Fruit fly (Drosophila melanogaster) whole organism, prepupa: ENCODE data around the gene Alg2.

Experiments used
- CG11762 ChIP-seq: fragments of 200-800 bp; sonication (Bioruptor generic); optimal IDR thresholded peaks from 3 replicates; lab custom pipeline; 2016; ENCODE audit warnings: missing biosample characterization, missing genetic modification characterization; ENCODE audit not compliant: insufficient read depth
- CG11902 ChIP-seq: fragments of 200-800 bp; sonication (Bioruptor generic); optimal IDR thresholded peaks from 3 replicates; lab custom pipeline; 2016; ENCODE audit warnings: missing biosample characterization, missing genetic modification characterization
- CG15336 ChIP-seq: fragments of 200-800 bp; sonication (Bioruptor generic); IDR thresholded peaks from 2 replicates; pipeline ENCODE4 v1.3.6; 2022; ENCODE audit warnings: missing biosample characterization, missing genetic modification characterization
- CG16779 ChIP-seq: fragments of 200-800 bp; sonication (Bioruptor generic); optimal IDR thresholded peaks from 3 replicates; lab custom pipeline; 2017; ENCODE audit warnings: missing biosample characterization, mild to moderate bottlenecking, missing genetic modification characterization
- CG3032 ChIP-seq: fragments of 200-800 bp; optimal IDR thresholded peaks from 2 replicates; lab custom pipeline; 2019; ENCODE audit warnings: missing biosample characterization, mild to moderate bottlenecking, missing genetic modification characterization, moderate library complexity
- CG31627 ChIP-seq: fragments of 200-800 bp; sonication (Bioruptor generic); optimal IDR thresholded peaks from 3 replicates; lab custom pipeline; 2016; ENCODE audit warnings: missing biosample characterization, missing genetic modification characterization
- CG32006 ChIP-seq: fragments of 200-800 bp; sonication (Bioruptor generic); optimal IDR thresholded peaks from 3 replicates; lab custom pipeline; 2017; ENCODE audit warnings: missing biosample characterization, mild to moderate bottlenecking, missing genetic modification characterization
- CG34406 ChIP-seq: fragments of 200-800 bp; sonication (Bioruptor generic); optimal IDR thresholded peaks from 3 replicates; lab custom pipeline; 2016; ENCODE audit warnings: missing biosample characterization, missing genetic modification characterization
- CG6276 ChIP-seq: fragments of 200-800 bp; sonication (Bioruptor generic); optimal IDR thresholded peaks from 2 replicates; lab custom pipeline; 2017; ENCODE audit warnings: missing biosample characterization, mild to moderate bottlenecking, missing genetic modification characterization
- CG6808 ChIP-seq: fragments of 200-800 bp; sonication (Bioruptor generic); optimal IDR thresholded peaks from 3 replicates; lab custom pipeline; 2017; ENCODE audit warnings: missing biosample characterization, missing genetic modification characterization, mild to moderate bottlenecking, moderate library complexity, missing genetic modification reagents
- CG6854 ChIP-seq: fragments of 200-800 bp; sonication (Bioruptor generic); optimal IDR thresholded peaks from 2 replicates; lab custom pipeline; 2017; ENCODE audit warnings: missing biosample characterization, mild to moderate bottlenecking, missing genetic modification characterization
- CG7368 ChIP-seq: fragments of 200-800 bp; sonication (Bioruptor generic); optimal IDR thresholded peaks from 3 replicates; lab custom pipeline; 2016; ENCODE audit warnings: missing biosample characterization, missing genetic modification characterization
- CG8119 ChIP-seq: fragments of 200-800 bp; sonication (Bioruptor generic); IDR thresholded peaks from 3 replicates; pipeline ENCODE4 v1.3.6; 2022; ENCODE audit warnings: missing biosample characterization, missing genetic modification characterization
- CG8632 ChIP-seq: fragments of 200-800 bp; sonication (Bioruptor generic); optimal IDR thresholded peaks from 3 replicates; lab custom pipeline; 2016; ENCODE audit warnings: missing biosample characterization, missing genetic modification characterization
- CG9139 ChIP-seq: fragments of 200-800 bp; sonication (Bioruptor generic); optimal IDR thresholded peaks from 3 replicates; lab custom pipeline; 2017; ENCODE audit warnings: missing biosample characterization, mild to moderate bottlenecking, missing genetic modification characterization
- Eip75B ChIP-seq: fragments of 200-800 bp; sonication (Bioruptor generic); optimal IDR thresholded peaks from 3 replicates; lab custom pipeline; 2016; ENCODE audit warnings: missing biosample characterization, missing genetic modification characterization
- Eip93F ChIP-seq: fragments of 200-800 bp; sonication (Bioruptor generic); optimal IDR thresholded peaks from 2 replicates; lab custom pipeline; 2016; ENCODE audit warnings: missing biosample characterization, mild to moderate bottlenecking, missing genetic modification characterization
- Ets96B ChIP-seq: fragments of 200-800 bp; optimal IDR thresholded peaks from 2 replicates; lab custom pipeline; 2019; ENCODE audit warnings: missing biosample characterization, mild to moderate bottlenecking, missing genetic modification characterization, moderate library complexity
- OdsH ChIP-seq: fragments of 200-800 bp; sonication (Bioruptor generic); optimal IDR thresholded peaks from 3 replicates; lab custom pipeline; 2016; ENCODE audit warnings: missing biosample characterization, missing genetic modification characterization
- Sox14 ChIP-seq: fragments of 200-800 bp; sonication (Bioruptor generic); optimal IDR thresholded peaks from 3 replicates; lab custom pipeline; 2016; ENCODE audit warnings: missing biosample characterization, missing genetic modification characterization
- Sox15 ChIP-seq: fragments of 200-800 bp; sonication (Bioruptor generic); optimal IDR thresholded peaks from 3 replicates; lab custom pipeline; 2016; ENCODE audit warnings: missing biosample characterization, missing genetic modification characterization
- achi ChIP-seq: fragments of 200-800 bp; sonication (Bioruptor generic); optimal IDR thresholded peaks from 3 replicates; lab custom pipeline; 2016; ENCODE audit warnings: missing biosample characterization, missing genetic modification characterization
- acj6 ChIP-seq: fragments of 200-800 bp; sonication (Bioruptor generic); optimal IDR thresholded peaks from 3 replicates; lab custom pipeline; 2016; ENCODE audit warnings: missing biosample characterization, missing genetic modification characterization
- cyc ChIP-seq: fragments of 200-800 bp; sonication (Bioruptor generic); optimal IDR thresholded peaks from 3 replicates; lab custom pipeline; 2016; ENCODE audit warnings: missing biosample characterization, missing genetic modification characterization
- dsx ChIP-seq: fragments of 200-800 bp; optimal IDR thresholded peaks from 3 replicates; lab custom pipeline; 2019; ENCODE audit warnings: missing biosample characterization, mild to moderate bottlenecking, missing genetic modification characterization, moderate library complexity; ENCODE audit not compliant: poor library complexity, severe bottlenecking
- eg ChIP-seq: fragments of 200-800 bp; sonication (Bioruptor generic); IDR thresholded peaks from 3 replicates; pipeline ENCODE4 v1.3.6; 2022; ENCODE audit warnings: missing biosample characterization, missing genetic modification characterization
- esn ChIP-seq: fragments of 200-800 bp; sonication (Bioruptor generic); optimal IDR thresholded peaks from 2 replicates; lab custom pipeline; 2016; ENCODE audit warnings: missing biosample characterization, mild to moderate bottlenecking, missing genetic modification characterization, moderate library complexity
- fkh ChIP-seq: fragments of 200-800 bp; sonication (Bioruptor generic); optimal IDR thresholded peaks from 3 replicates; lab custom pipeline; 2017; ENCODE audit warnings: missing biosample characterization, mild to moderate bottlenecking, missing genetic modification characterization, moderate library complexity
- lz ChIP-seq: fragments of 200-800 bp; sonication (Bioruptor generic); optimal IDR thresholded peaks from 3 replicates; lab custom pipeline; 2016; ENCODE audit warnings: missing biosample characterization, missing genetic modification characterization
- pdm3 ChIP-seq: fragments of 200-800 bp; sonication (Bioruptor generic); optimal IDR thresholded peaks from 3 replicates; lab custom pipeline; 2016; ENCODE audit warnings: missing biosample characterization, missing genetic modification characterization
- salr ChIP-seq, 2 experiments: fragments of 200-800 bp; sonication (Bioruptor generic); optimal IDR thresholded peaks; 3 replicates each; lab custom pipeline; 2016 to 2018; ENCODE audit warnings: missing biosample characterization in 2 of 2, missing genetic modification characterization in 2 of 2, mild to moderate bottlenecking in 1 of 2
- spab ChIP-seq: fragments of 200-800 bp; sonication (Bioruptor generic); optimal IDR thresholded peaks from 2 replicates; lab custom pipeline; 2017; ENCODE audit warnings: missing biosample characterization, mild to moderate bottlenecking, missing genetic modification characterization, missing genetic modification reagents
- ss ChIP-seq, 2 experiments: fragments of 200-800 bp; sonication (Bioruptor generic); optimal IDR thresholded peaks; 2 replicates in 1 of 2; 3 replicates in 1 of 2; lab custom pipeline; 2017 to 2018; ENCODE audit warnings: mild to moderate bottlenecking in 2 of 2, missing biosample characterization in 2 of 2, missing genetic modification characterization in 2 of 2, moderate library complexity in 1 of 2
- topi ChIP-seq: fragments of 200-800 bp; sonication (Bioruptor generic); optimal IDR thresholded peaks from 3 replicates; lab custom pipeline; 2016; ENCODE audit warnings: missing biosample characterization, missing genetic modification characterization
- vri ChIP-seq: fragments of 200-800 bp; sonication (Bioruptor generic); optimal IDR thresholded peaks from 3 replicates; lab custom pipeline; 2016; ENCODE audit warnings: missing biosample characterization, mild to moderate bottlenecking, missing genetic modification characterization

Gene Alg2

dm6 chr3L:3179474-3179873 lies 35.9 kb downstream of the Alg2 start (continued):
- TF ChIP-seq CG11762 (GFP tag; lab: Kevin White, UChicago) (peak; percentile 83), Eip75B (GFP tag; lab: Kevin White, UChicago) (peak; percentile 96), acj6 (GFP tag; lab: Kevin White, UChicago) (peak; percentile 89), eg (GFP tag; lab: Robert Waterston, UW) (peak; percentile 95), Sox15 (GFP tag; lab: Kevin White, UChicago) (peak; percentile 77), CG6808 (GFP tag; lab: Kevin White, UChicago) (peak; percentile 91), CG11902 (peak; percentile 83), pdm3 (GFP tag; lab: Kevin White, UChicago) (peak; percentile 90)

dm6 chr3L:3184104-3184503 lies 40.5 kb downstream of the Alg2 start, which contains the start of gene CG42494:
Gene CG42494, plus strand, starts transcription at chr3L:3184404.
- no peak for TF ChIP-seq CG7368 (GFP tag; lab: Kevin White, UChicago)
- TF ChIP-seq CG6808 (GFP tag; lab: Kevin White, UChicago): no peak
- no peak for TF ChIP-seq CG16779 (tag; lab: Kevin White, UChicago)
- TF ChIP-seq salr (GFP tag; optimal IDR thresholded peaks at IDR 0.05; lab: Kevin White, UChicago): no peak
- no peak for TF ChIP-seq spab
- no peak for TF ChIP-seq topi (GFP tag; lab: Kevin White, UChicago)
- TF ChIP-seq Ets96B (tag; lab: Kevin White, UChicago): no peak
- no peak for TF ChIP-seq ss (GFP tag; optimal IDR thresholded peaks at IDR 0.05; lab: Kevin White, UChicago)
- no peak for TF ChIP-seq CG11762 (GFP tag; lab: Kevin White, UChicago)
- no peak for TF ChIP-seq achi (GFP tag; lab: Kevin White, UChicago)
- no peak for TF ChIP-seq CG34406
- no peak for TF ChIP-seq esn (GFP tag; lab: Kevin White, UChicago)
- TF ChIP-seq, all 60 proteins: peak for 0

- TF ChIP-seq CG8119 (GFP tag; lab: Robert Waterston, UW): no peak
- TF ChIP-seq, all 60 proteins: peak for 0
These were observed 42.8 kb downstream of the Alg2 start, which contains the start of gene CG32284 for dm6 chr3L:3186364-3186763. Gene CG32284, plus strand, starts transcription at chr3L:3186664.

- TF ChIP-seq CG6854 (GFP tag; lab: Kevin White, UChicago) (peak; percentile 0), vri (GFP tag; lab: Kevin White, UChicago) (no peak)
These were observed 43.7 kb downstream of the Alg2 start, which contains the start of gene CG14957 for dm6 chr3L:3187263-3187662. Gene CG14957, plus strand, starts transcription at chr3L:3187563.

dm6 chr3L:3189647-3190046 lies 46.0 kb downstream of the Alg2 start, which contains the start of the genes CG42525 and CG14958:
Gene CG42525, minus strand, starts transcription at chr3L:3189747.
Gene CG14958, plus strand, starts transcription at chr3L:3189978.
- TF ChIP-seq CG9139 (GFP tag; lab: Kevin White, UChicago) (no peak), Sox14 (GFP tag; lab: Kevin White, UChicago) (no peak), OdsH (GFP tag; lab: Kevin White, UChicago) (no peak), pdm3 (GFP tag; lab: Kevin White, UChicago) (no peak), cyc (GFP tag; lab: Kevin White, UChicago) (no peak), fkh (GFP tag; lab: Kevin White, UChicago) (no peak), CG32006 (GFP tag; lab: Kevin White, UChicago) (no peak), Eip75B (GFP tag; lab: Kevin White, UChicago) (no peak), CG8632 (GFP tag; lab: Kevin White, UChicago) (no peak), topi (GFP tag; lab: Kevin White, UChicago) (no peak), lz (GFP tag; lab: Kevin White, UChicago) (no peak), Eip93F (GFP tag; lab: Kevin White, UChicago) (no peak), CG31627 (GFP tag; lab: Kevin White, UChicago) (no peak), dsx (GFP tag; lab: Kevin White, UChicago) (no peak), CG6276 (no peak), CG15336 (GFP tag; lab: Robert Waterston, UW) (no peak), CG6854 (GFP tag; lab: Kevin White, UChicago) (no peak), CG3032 (tag; lab: Kevin White, UChicago) (no peak)
